Fruit fly (Drosophila melanogaster) whole organism, embryonic: Measurements from ENCODE around the gene CG31178.

Source experiments
- Atf3 ChIP-seq: fragments of 200-800 bp; sonication (Bioruptor generic); optimal IDR thresholded peaks from 3 replicates; lab custom pipeline; 2016; ENCODE audit warnings: missing biosample characterization, missing genetic modification characterization
- BtbVII ChIP-seq: fragments of 200-800 bp; sonication (Bioruptor generic); optimal IDR thresholded peaks from 3 replicates; lab custom pipeline; 2017; ENCODE audit warnings: missing biosample characterization, mild to moderate bottlenecking, missing genetic modification characterization
- CG10462 ChIP-seq: fragments of 200-800 bp; sonication (Bioruptor generic); optimal IDR thresholded peaks from 2 replicates; lab custom pipeline; 2016; ENCODE audit warnings: missing biosample characterization, missing genetic modification characterization
- CG11093 ChIP-seq: fragments of 200-800 bp; sonication (Bioruptor generic); IDR thresholded peaks from 3 replicates; pipeline ENCODE4 v1.3.6; 2022; ENCODE audit warnings: missing biosample characterization, missing genetic modification characterization
- CG11398 ChIP-seq: fragments of 200-800 bp; sonication (Bioruptor generic); optimal IDR thresholded peaks from 2 replicates; lab custom pipeline; 2016; ENCODE audit warnings: missing biosample characterization, missing genetic modification characterization
- CG11504 ChIP-seq: fragments of 200-800 bp; sonication (Bioruptor generic); optimal IDR thresholded peaks from 3 replicates; lab custom pipeline; 2019; ENCODE audit warnings: missing biosample characterization, mild to moderate bottlenecking, missing genetic modification characterization, moderate library complexity
- CG11723 ChIP-seq: fragments of 200-800 bp; sonication (Bioruptor generic); optimal IDR thresholded peaks from 2 replicates; lab custom pipeline; 2017; ENCODE audit warnings: missing biosample characterization, mild to moderate bottlenecking, missing genetic modification characterization
- CG14441 ChIP-seq: fragments of 200-800 bp; sonication (Bioruptor generic); IDR thresholded peaks from 2 replicates; pipeline ENCODE4 v1.3.6; 2022; ENCODE audit warnings: missing biosample characterization, missing genetic modification characterization
- CG2889 ChIP-seq: fragments of 200-800 bp; sonication (Bioruptor generic); IDR thresholded peaks from 3 replicates; pipeline ENCODE4 v1.3.6; 2022; ENCODE audit warnings: missing biosample characterization, missing genetic modification characterization
- CG3065 ChIP-seq: fragments of 200-800 bp; sonication (Bioruptor generic); optimal IDR thresholded peaks from 2 replicates; lab custom pipeline; 2016; ENCODE audit warnings: missing biosample characterization, missing genetic modification characterization
- CG32532 ChIP-seq: fragments of 200-800 bp; sonication (Bioruptor generic); IDR thresholded peaks from 2 replicates; pipeline ENCODE4 v1.3.6; 2022; ENCODE audit warnings: missing biosample characterization, missing genetic modification characterization
- CG34376 ChIP-seq: fragments of 200-800 bp; sonication (Bioruptor generic); optimal IDR thresholded peaks from 2 replicates; lab custom pipeline; 2018; ENCODE audit warnings: missing biosample characterization, mild to moderate bottlenecking, missing genetic modification characterization
- CG42726 ChIP-seq: fragments of 200-800 bp; sonication (Bioruptor generic); IDR thresholded peaks from 2 replicates; pipeline ENCODE4 v1.3.6; 2022; ENCODE audit warnings: missing biosample characterization, missing genetic modification characterization; ENCODE audit not compliant: partially characterized antibody
- CG4328 ChIP-seq: fragments of 200-800 bp; sonication (Bioruptor generic); optimal IDR thresholded peaks from 3 replicates; lab custom pipeline; 2017; ENCODE audit warnings: missing biosample characterization, missing genetic modification reagents, missing genetic modification characterization
- CG4424 ChIP-seq: fragments of 200-800 bp; sonication (Bioruptor generic); optimal IDR thresholded peaks from 3 replicates; lab custom pipeline; 2016; ENCODE audit warnings: missing biosample characterization, missing genetic modification characterization
- CG4854 ChIP-seq: fragments of 200-800 bp; sonication (Bioruptor generic); optimal IDR thresholded peaks from 2 replicates; lab custom pipeline; 2016; ENCODE audit warnings: missing biosample characterization, missing genetic modification characterization, inconsistent platforms
- CG6791 ChIP-seq: fragments of 200-800 bp; sonication (Bioruptor generic); IDR thresholded peaks from 3 replicates; pipeline ENCODE4 v1.3.6; 2022; ENCODE audit warnings: missing biosample characterization, missing genetic modification characterization; ENCODE audit not compliant: partially characterized antibody
- CG9727 ChIP-seq: fragments of 200-800 bp; sonication (Bioruptor generic); optimal IDR thresholded peaks from 3 replicates; lab custom pipeline; 2017; ENCODE audit warnings: missing biosample characterization, mild to moderate bottlenecking, missing genetic modification characterization
- Dbx ChIP-seq: fragments of 200-800 bp; sonication (Bioruptor generic); IDR thresholded peaks from 3 replicates; pipeline ENCODE4 v1.3.6; 2022; ENCODE audit warnings: missing biosample characterization, missing genetic modification characterization
- Dek ChIP-seq: fragments of 200-800 bp; sonication (Bioruptor generic); optimal IDR thresholded peaks from 3 replicates; lab custom pipeline; 2019; ENCODE audit warnings: missing biosample characterization, mild to moderate bottlenecking, missing genetic modification characterization, moderate library complexity
- Doc2 ChIP-seq: fragments of 200-800 bp; sonication (Bioruptor generic); IDR thresholded peaks from 2 replicates; pipeline ENCODE4 v1.3.6; 2022; ENCODE audit warnings: missing biosample characterization, missing genetic modification characterization
- E2f1 ChIP-seq: fragments of 200-800 bp; sonication (Bioruptor generic); IDR thresholded peaks from 2 replicates; pipeline ENCODE4 v1.3.6; 2022; ENCODE audit warnings: missing biosample characterization, missing genetic modification characterization
- Gsc ChIP-seq: fragments of 200-800 bp; sonication (Bioruptor generic); IDR thresholded peaks from 2 replicates; pipeline ENCODE4 v1.3.6; 2022; ENCODE audit warnings: missing biosample characterization, missing genetic modification characterization
- MBD-R2 ChIP-seq: fragments of 200-800 bp; sonication (Bioruptor generic); IDR thresholded peaks from 2 replicates; pipeline ENCODE4 v1.3.6; 2022; ENCODE audit warnings: missing biosample characterization, missing genetic modification characterization
- Myb ChIP-seq: fragments of 200-800 bp; sonication (Bioruptor generic); optimal IDR thresholded peaks from 2 replicates; lab custom pipeline; 2016; ENCODE audit warnings: missing biosample characterization, missing genetic modification characterization
- Rx ChIP-seq: fragments of 200-800 bp; sonication (Bioruptor generic); IDR thresholded peaks from 2 replicates; pipeline ENCODE4 v1.3.6; 2022; ENCODE audit warnings: missing biosample characterization, missing genetic modification characterization
- Six4 ChIP-seq: fragments of 200-800 bp; sonication (Bioruptor generic); optimal IDR thresholded peaks from 2 replicates; lab custom pipeline; 2016; ENCODE audit warnings: missing biosample characterization, missing genetic modification characterization
- Spps ChIP-seq: fragments of 200-800 bp; sonication (Bioruptor generic); optimal IDR thresholded peaks from 2 replicates; lab custom pipeline; 2018; ENCODE audit warnings: missing biosample characterization, mild to moderate bottlenecking, missing genetic modification characterization
- Vsx1 ChIP-seq: fragments of 200-800 bp; sonication (Bioruptor generic); optimal IDR thresholded peaks from 2 replicates; lab custom pipeline; 2017; ENCODE audit warnings: missing biosample characterization, mild to moderate bottlenecking, missing genetic modification characterization, missing genetic modification reagents
- ab ChIP-seq: fragments of 200-800 bp; sonication (Bioruptor generic); optimal IDR thresholded peaks from 2 replicates; lab custom pipeline; 2016; ENCODE audit warnings: missing biosample characterization, missing genetic modification characterization
- abd-A ChIP-seq: fragments of 200-800 bp; sonication (Bioruptor generic); optimal IDR thresholded peaks from 3 replicates; lab custom pipeline; 2019; ENCODE audit warnings: missing biosample characterization, mild to moderate bottlenecking, missing genetic modification characterization, moderate library complexity
- ase ChIP-seq: fragments of 200-800 bp; sonication (Bioruptor generic); IDR thresholded peaks from 3 replicates; pipeline ENCODE4 v1.3.6; 2022; ENCODE audit warnings: missing biosample characterization, missing genetic modification characterization
- cas ChIP-seq: fragments of 200-800 bp; sonication (Bioruptor generic); IDR thresholded peaks from 2 replicates; pipeline ENCODE4 v1.3.6; 2022; ENCODE audit warnings: missing biosample characterization, missing genetic modification characterization
- cg ChIP-seq: fragments of 200-800 bp; sonication (Bioruptor generic); optimal IDR thresholded peaks from 3 replicates; lab custom pipeline; 2019; ENCODE audit warnings: missing biosample characterization, mild to moderate bottlenecking, missing genetic modification characterization, moderate library complexity
- ci ChIP-seq: fragments of 200-800 bp; sonication (Bioruptor generic); IDR thresholded peaks from 3 replicates; pipeline ENCODE4 v1.3.6; 2022; ENCODE audit warnings: missing biosample characterization, missing genetic modification characterization
- danr ChIP-seq: fragments of 200-800 bp; sonication (Bioruptor generic); IDR thresholded peaks from 2 replicates; pipeline ENCODE4 v1.3.6; 2022; ENCODE audit warnings: missing biosample characterization, missing genetic modification characterization
- eve ChIP-seq, 2 experiments: fragments of >200 bp; optimal IDR thresholded peaks; 2 replicates each; lab custom pipeline; 2017; ENCODE audit warnings: missing biosample characterization in 2 of 2, missing genetic modification characterization in 2 of 2
- eyg ChIP-seq: fragments of 200-800 bp; sonication (Bioruptor generic); optimal IDR thresholded peaks from 3 replicates; lab custom pipeline; 2016; ENCODE audit warnings: missing biosample characterization, missing genetic modification characterization
- h ChIP-seq: fragments of >200 bp; optimal IDR thresholded peaks from 2 replicates; lab custom pipeline; 2017
- ham ChIP-seq: fragments of 200-800 bp; sonication (Bioruptor generic); IDR thresholded peaks from 2 replicates; pipeline ENCODE4 v1.3.6; 2022; ENCODE audit warnings: missing biosample characterization, missing genetic modification characterization
- oc ChIP-seq: fragments of 200-800 bp; sonication (Bioruptor generic); optimal IDR thresholded peaks from 2 replicates; lab custom pipeline; 2018; ENCODE audit warnings: missing biosample characterization, mild to moderate bottlenecking, missing genetic modification characterization, moderate library complexity
- pb ChIP-seq: fragments of 200-800 bp; sonication (Bioruptor generic); optimal IDR thresholded peaks from 3 replicates; lab custom pipeline; 2016; ENCODE audit warnings: missing biosample characterization, missing genetic modification characterization
- pho ChIP-seq: fragments of 200-800 bp; sonication (Bioruptor generic); optimal IDR thresholded peaks from 2 replicates; lab custom pipeline; 2016; ENCODE audit warnings: missing biosample characterization, missing genetic modification characterization
- pnt ChIP-seq: fragments of 200-800 bp; sonication (Bioruptor generic); optimal IDR thresholded peaks from 3 replicates; lab custom pipeline; 2016; ENCODE audit warnings: missing biosample characterization, missing genetic modification characterization
- prd ChIP-seq, 3 experiments: fragments of >200 bp in 2 of 3; fragments of 200-800 bp in 1 of 3; sonication (Bioruptor generic) in 1 of 3; optimal IDR thresholded peaks in 2 of 3; IDR thresholded peaks in 1 of 3; 2 replicates in 2 of 3; 3 replicates in 1 of 3; pipeline versions ENCODE4 v1.3.6 to Lab custom; 2017 to 2022; ENCODE audit warnings: missing biosample characterization in 1 of 3, missing genetic modification characterization in 1 of 3
- pum ChIP-seq: fragments of 200-800 bp; sonication (Bioruptor generic); optimal IDR thresholded peaks from 2 replicates; lab custom pipeline; 2016; ENCODE audit warnings: missing biosample characterization, missing genetic modification characterization
- sc ChIP-seq, 3 experiments: fragments of >200 bp in 2 of 3; fragments of 200-800 bp in 1 of 3; sonication (Bioruptor generic) in 1 of 3; optimal IDR thresholded peaks; 2 replicates in 2 of 3; 3 replicates in 1 of 3; lab custom pipeline; 2017; ENCODE audit warnings: mild to moderate bottlenecking in 1 of 3, missing biosample characterization in 1 of 3, missing genetic modification characterization in 1 of 3, missing genetic modification reagents in 1 of 3
- tx ChIP-seq: fragments of 200-800 bp; sonication (Bioruptor generic); optimal IDR thresholded peaks from 2 replicates; lab custom pipeline; 2016; ENCODE audit warnings: missing biosample characterization, missing genetic modification characterization
- unpg ChIP-seq: fragments of 200-800 bp; sonication (Bioruptor generic); optimal IDR thresholded peaks from 3 replicates; lab custom pipeline; 2018; ENCODE audit warnings: missing biosample characterization, mild to moderate bottlenecking, missing genetic modification characterization, moderate library complexity
- vfl ChIP-seq: fragments of 200-800 bp; sonication (Bioruptor generic); optimal IDR thresholded peaks from 2 replicates; lab custom pipeline; 2016; ENCODE audit warnings: missing biosample characterization, missing genetic modification characterization
- zen ChIP-seq: fragments of 200-800 bp; sonication (Bioruptor generic); optimal IDR thresholded peaks from 3 replicates; lab custom pipeline; 2018; ENCODE audit warnings: missing biosample characterization, mild to moderate bottlenecking, missing genetic modification characterization, moderate library complexity

Gene CG31178

dm6 chr3R:21828040-21828526, 45.5 kb upstream of the CG31178 start (continued):
- peak; percentile 35 for TF ChIP-seq Myb (GFP tag; lab: Kevin White, UChicago)
- TF ChIP-seq vfl: no peak
- no peak for TF ChIP-seq CG32532 (GFP tag; lab: Robert Waterston, UW)
- peak; percentile 80 for TF ChIP-seq tx
- peak; percentile 85 for TF ChIP-seq pnt (GFP tag; lab: Kevin White, UChicago)
- TF ChIP-seq CG34376 (GFP tag; lab: Kevin White, UChicago): no peak
- TF ChIP-seq Doc2: no peak
- TF ChIP-seq BtbVII (GFP tag; lab: Kevin White, UChicago): no peak
- TF ChIP-seq CG14441 (GFP tag; lab: Robert Waterston, UW): no peak
- TF ChIP-seq E2f1 (GFP tag; lab: Robert Waterston, UW): peak; percentile 40
- no peak for TF ChIP-seq cg (GFP tag; lab: Kevin White, UChicago)
- TF ChIP-seq Dek: no peak
- TF ChIP-seq prd (optimal IDR thresholded peaks at IDR 0.05; lab: Kevin White, UChicago): no peak
- peak; percentile 79; the same call in 2 of the 3 replicates for TF ChIP-seq prd (GFP tag; IDR thresholded peaks at IDR 0.05; lab: Robert Waterston, UW)
- TF ChIP-seq ase (GFP tag; lab: Robert Waterston, UW): peak; percentile 23; the same call in 1 of the 3 replicates
- TF ChIP-seq CG10462 (GFP tag; lab: Kevin White, UChicago): peak; percentile 40
- peak; percentile 25 for TF ChIP-seq CG3065 (GFP tag; lab: Kevin White, UChicago)
- TF ChIP-seq eve (GFP tag; optimal IDR thresholded peaks at IDR 0.05; lab: Kevin White, UChicago): peak in 1 of 2 experiments; percentile 95
- TF ChIP-seq Vsx1 (GFP tag; lab: Kevin White, UChicago): peak; percentile 1
- no peak for TF ChIP-seq cas (GFP tag; lab: Robert Waterston, UW)
- TF ChIP-seq Rx (GFP tag; lab: Robert Waterston, UW): peak; percentile 61
- TF ChIP-seq Six4 (GFP tag; lab: Kevin White, UChicago): peak; percentile 50
- no peak for TF ChIP-seq CG11723 (GFP tag; lab: Kevin White, UChicago)
- no peak for TF ChIP-seq MBD-R2 (GFP tag; lab: Robert Waterston, UW)
- TF ChIP-seq sc (optimal IDR thresholded peaks at IDR 0.05; lab: Kevin White, UChicago): no peak
- peak; percentile 78 for TF ChIP-seq sc (GFP tag; optimal IDR thresholded peaks at IDR 0.05; lab: Kevin White, UChicago)
- TF ChIP-seq CG4328: no peak
- no peak for TF ChIP-seq CG42726 (GFP tag; lab: Robert Waterston, UW)
- no peak for TF ChIP-seq pho (GFP tag; lab: Kevin White, UChicago)
- peak; percentile 53 for TF ChIP-seq ab (GFP tag; lab: Kevin White, UChicago)
- peak; percentile 81 for TF ChIP-seq pum (GFP tag; lab: Kevin White, UChicago)
- peak; percentile 76 for TF ChIP-seq unpg (GFP tag; lab: Kevin White, UChicago)
- peak; percentile 65 for TF ChIP-seq CG6791 (GFP tag; lab: Robert Waterston, UW)
- TF ChIP-seq zen (tag; lab: Kevin White, UChicago): peak; percentile 59
- peak; percentile 81 for TF ChIP-seq oc (tag; lab: Kevin White, UChicago)
- TF ChIP-seq Spps (tag; lab: Kevin White, UChicago): peak; percentile 83
- TF ChIP-seq CG4854 (GFP tag; lab: Kevin White, UChicago): peak; percentile 1
- TF ChIP-seq Atf3 (GFP tag; lab: Kevin White, UChicago): peak; percentile 81
- peak; percentile 71 for TF ChIP-seq CG4424
- TF ChIP-seq abd-A (tag; lab: Kevin White, UChicago): peak; percentile 74
- peak; percentile 55; the same call in 1 of the 2 replicates for TF ChIP-seq danr (GFP tag; lab: Robert Waterston, UW)
- TF ChIP-seq CG11093 (GFP tag; lab: Robert Waterston, UW): peak; percentile 71; the same call in 2 of the 3 replicates
- no peak for TF ChIP-seq h (lab: Kevin White, UChicago)
- TF ChIP-seq ham (GFP tag; lab: Robert Waterston, UW): no peak
- peak; percentile 76 for TF ChIP-seq CG11398 (GFP tag; lab: Kevin White, UChicago)
- peak; percentile 95 for TF ChIP-seq ci (GFP tag; lab: Robert Waterston, UW)
- peak; percentile 34; the same call in 1 of the 3 replicates for TF ChIP-seq CG2889 (GFP tag; lab: Robert Waterston, UW)
- TF ChIP-seq eyg (GFP tag; lab: Kevin White, UChicago): peak; percentile 21
- TF ChIP-seq Dbx (GFP tag; lab: Robert Waterston, UW): no peak
- TF ChIP-seq CG9727 (GFP tag; lab: Kevin White, UChicago): peak; percentile 70
- peak; percentile 63 for TF ChIP-seq Gsc (GFP tag; lab: Robert Waterston, UW)
- peak; percentile 46 for TF ChIP-seq pb (GFP tag; lab: Kevin White, UChicago)
- peak; percentile 71 for TF ChIP-seq CG11504
